Fruit fly (Drosophila melanogaster) whole organism, embryonic: ENCODE results near the gene CG34269.

ENCODE experiments used
- Atf3 ChIP-seq: fragments of 200-800 bp; sonication (Bioruptor generic); optimal IDR thresholded peaks from 3 replicates; lab custom pipeline; 2016; ENCODE audit warnings: missing biosample characterization, missing genetic modification characterization
- BEAF-32 ChIP-seq: fragments of 200-800 bp; sonication (Bioruptor generic); optimal IDR thresholded peaks from 3 replicates; lab custom pipeline; 2017; ENCODE audit warnings: missing biosample characterization, missing genetic modification characterization, mild to moderate bottlenecking, moderate library complexity, missing genetic modification reagents
- Blimp-1 ChIP-seq: fragments of 200-800 bp; sonication (Bioruptor generic); optimal IDR thresholded peaks from 3 replicates; lab custom pipeline; 2018; ENCODE audit warnings: missing biosample characterization, missing genetic modification characterization, mild to moderate bottlenecking, moderate library complexity, missing genetic modification reagents
- CG12744 ChIP-seq: fragments of 200-800 bp; sonication (Bioruptor generic); optimal IDR thresholded peaks from 2 replicates; lab custom pipeline; 2016; ENCODE audit warnings: missing biosample characterization, missing genetic modification characterization
- CG13296 ChIP-seq: fragments of 200-800 bp; sonication (Bioruptor generic); optimal IDR thresholded peaks from 3 replicates; lab custom pipeline; 2018; ENCODE audit warnings: missing biosample characterization, mild to moderate bottlenecking, missing genetic modification characterization
- CG13624 ChIP-seq: fragments of 200-800 bp; sonication (Bioruptor generic); optimal IDR thresholded peaks from 2 replicates; lab custom pipeline; 2016; ENCODE audit warnings: missing biosample characterization, missing genetic modification characterization
- CG14014 ChIP-seq: fragments of 200-800 bp; sonication (Bioruptor generic); IDR thresholded peaks from 2 replicates; pipeline ENCODE4 v1.3.6; 2022; ENCODE audit warnings: missing biosample characterization, missing genetic modification characterization
- CG15073 ChIP-seq: fragments of 200-800 bp; sonication (Bioruptor generic); optimal IDR thresholded peaks from 2 replicates; lab custom pipeline; 2016; ENCODE audit warnings: missing biosample characterization, missing genetic modification characterization
- CG17802 ChIP-seq: fragments of 200-800 bp; sonication (Bioruptor generic); optimal IDR thresholded peaks from 2 replicates; lab custom pipeline; 2018; ENCODE audit warnings: missing biosample characterization, mild to moderate bottlenecking, missing genetic modification characterization, moderate library complexity
- CG2120 ChIP-seq: fragments of 200-800 bp; sonication (Bioruptor generic); optimal IDR thresholded peaks from 3 replicates; lab custom pipeline; 2016; ENCODE audit warnings: missing biosample characterization, missing genetic modification characterization
- CG2199 ChIP-seq: fragments of 200-800 bp; sonication (Bioruptor generic); IDR thresholded peaks from 3 replicates; pipeline ENCODE4 v1.3.6; 2022; ENCODE audit warnings: missing biosample characterization, missing genetic modification characterization
- CG2889 ChIP-seq: fragments of 200-800 bp; sonication (Bioruptor generic); IDR thresholded peaks from 3 replicates; pipeline ENCODE4 v1.3.6; 2022; ENCODE audit warnings: missing biosample characterization, missing genetic modification characterization
- CG32767 ChIP-seq: fragments of 200-800 bp; sonication (Bioruptor generic); IDR thresholded peaks from 2 replicates; pipeline ENCODE4 v1.3.6; 2022; ENCODE audit warnings: missing biosample characterization, missing genetic modification characterization
- CG4854 ChIP-seq: fragments of 200-800 bp; sonication (Bioruptor generic); optimal IDR thresholded peaks from 2 replicates; lab custom pipeline; 2016; ENCODE audit warnings: missing biosample characterization, missing genetic modification characterization, inconsistent platforms
- CG6175 ChIP-seq: fragments of 200-800 bp; sonication (Bioruptor generic); IDR thresholded peaks from 3 replicates; pipeline ENCODE4 v1.3.6; 2022; ENCODE audit warnings: missing biosample characterization, missing genetic modification characterization
- CG8281 ChIP-seq: fragments of 200-800 bp; sonication (Bioruptor generic); optimal IDR thresholded peaks from 2 replicates; lab custom pipeline; 2018; ENCODE audit warnings: missing biosample characterization, mild to moderate bottlenecking, missing genetic modification characterization, moderate library complexity
- CG9215 ChIP-seq: fragments of 200-800 bp; sonication (Bioruptor generic); IDR thresholded peaks from 2 replicates; pipeline ENCODE4 v1.3.6; 2022; ENCODE audit warnings: missing biosample characterization, missing genetic modification characterization
- Dfd ChIP-seq, 2 experiments: fragments of >200 bp; optimal IDR thresholded peaks; 2 replicates each; lab custom pipeline; 2017; ENCODE audit warnings: missing biosample characterization in 2 of 2, missing genetic modification characterization in 2 of 2
- Fer2 ChIP-seq: fragments of 200-800 bp; sonication (Bioruptor generic); optimal IDR thresholded peaks from 2 replicates; lab custom pipeline; 2018; ENCODE audit warnings: missing biosample characterization, mild to moderate bottlenecking, missing genetic modification characterization, moderate library complexity
- Hey ChIP-seq: fragments of 200-800 bp; sonication (Bioruptor generic); optimal IDR thresholded peaks from 3 replicates; lab custom pipeline; 2018; ENCODE audit warnings: missing biosample characterization, mild to moderate bottlenecking, missing genetic modification characterization
- Jarid2 ChIP-seq: fragments of 200-800 bp; sonication (Bioruptor generic); optimal IDR thresholded peaks from 3 replicates; lab custom pipeline; 2017; ENCODE audit warnings: mild to moderate bottlenecking, missing biosample characterization, missing genetic modification reagents, missing genetic modification characterization
- MTF-1 ChIP-seq: fragments of 200-800 bp; sonication (Bioruptor generic); optimal IDR thresholded peaks from 2 replicates; lab custom pipeline; 2018; ENCODE audit warnings: missing biosample characterization, mild to moderate bottlenecking, missing genetic modification characterization, borderline replicate concordance
- NC2α ChIP-seq: fragments of 200-800 bp; sonication (Bioruptor generic); optimal IDR thresholded peaks from 2 replicates; lab custom pipeline; 2016; ENCODE audit warnings: missing biosample characterization, missing genetic modification characterization
- ab ChIP-seq: fragments of 200-800 bp; sonication (Bioruptor generic); optimal IDR thresholded peaks from 2 replicates; lab custom pipeline; 2016; ENCODE audit warnings: missing biosample characterization, missing genetic modification characterization
- amos ChIP-seq: fragments of 200-800 bp; sonication (Bioruptor generic); IDR thresholded peaks from 2 replicates; pipeline ENCODE4 v1.3.6; 2022; ENCODE audit warnings: missing biosample characterization, missing genetic modification characterization; ENCODE audit not compliant: partially characterized antibody
- aop ChIP-seq: fragments of 200-800 bp; sonication (Bioruptor generic); IDR thresholded peaks from 2 replicates; pipeline ENCODE4 v1.3.6; 2022; ENCODE audit warnings: missing biosample characterization, missing genetic modification characterization
- az2 ChIP-seq: fragments of 200-800 bp; sonication (Bioruptor generic); optimal IDR thresholded peaks from 3 replicates; lab custom pipeline; 2016; ENCODE audit warnings: missing biosample characterization, missing genetic modification characterization
- caup ChIP-seq: fragments of 200-800 bp; sonication (Bioruptor generic); optimal IDR thresholded peaks from 3 replicates; lab custom pipeline; 2017; ENCODE audit warnings: missing biosample characterization, mild to moderate bottlenecking, missing genetic modification characterization, moderate library complexity; ENCODE audit not compliant: severe bottlenecking
- ci ChIP-seq: fragments of 200-800 bp; sonication (Bioruptor generic); IDR thresholded peaks from 3 replicates; pipeline ENCODE4 v1.3.6; 2022; ENCODE audit warnings: missing biosample characterization, missing genetic modification characterization
- corto ChIP-seq: fragments of 200-800 bp; sonication (Bioruptor generic); optimal IDR thresholded peaks from 2 replicates; lab custom pipeline; 2016; ENCODE audit warnings: missing biosample characterization, mild to moderate bottlenecking, missing genetic modification characterization, moderate library complexity
- esg ChIP-seq: fragments of 200-800 bp; sonication (Bioruptor generic); conservative IDR thresholded peaks from 2 replicates; pipeline ENCODE4 v1.3.6; 2022; ENCODE audit warnings: missing biosample characterization, missing genetic modification characterization
- ewg ChIP-seq: fragments of 200-800 bp; sonication (Bioruptor generic); optimal IDR thresholded peaks from 3 replicates; lab custom pipeline; 2017; ENCODE audit warnings: mild to moderate bottlenecking, missing biosample characterization, missing genetic modification reagents, missing genetic modification characterization
- fru ChIP-seq: fragments of >200 bp; optimal IDR thresholded peaks from 2 replicates; lab custom pipeline; 2017
- ftz-f1 ChIP-seq: fragments of 200-800 bp; sonication (Bioruptor generic); optimal IDR thresholded peaks from 2 replicates; lab custom pipeline; 2016; ENCODE audit warnings: missing biosample characterization, missing genetic modification characterization
- gt ChIP-seq: fragments of 200-800 bp; sonication (Bioruptor generic); IDR thresholded peaks from 2 replicates; pipeline ENCODE4 v1.3.6; 2022; ENCODE audit warnings: missing biosample characterization, missing genetic modification characterization
- ham ChIP-seq: fragments of 200-800 bp; sonication (Bioruptor generic); IDR thresholded peaks from 2 replicates; pipeline ENCODE4 v1.3.6; 2022; ENCODE audit warnings: missing biosample characterization, missing genetic modification characterization
- ind ChIP-seq: fragments of 200-800 bp; sonication (Bioruptor generic); optimal IDR thresholded peaks from 3 replicates; lab custom pipeline; 2016; ENCODE audit warnings: missing biosample characterization, missing genetic modification characterization
- insv ChIP-seq, 2 experiments: fragments of 200-800 bp; sonication (Bioruptor generic); optimal IDR thresholded peaks; 3 replicates each; lab custom pipeline; 2016 to 2018; ENCODE audit warnings: missing biosample characterization in 2 of 2, missing genetic modification characterization in 2 of 2
- inv ChIP-seq: fragments of 200-800 bp; sonication (Bioruptor generic); IDR thresholded peaks from 2 replicates; pipeline ENCODE4 v1.3.6; 2022; ENCODE audit warnings: missing biosample characterization, missing genetic modification characterization; ENCODE audit not compliant: partially characterized antibody
- ken ChIP-seq: fragments of 200-800 bp; sonication (Bioruptor generic); IDR thresholded peaks from 3 replicates; pipeline ENCODE4 v1.3.6; 2022; ENCODE audit warnings: missing biosample characterization, missing genetic modification characterization
- lilli ChIP-seq: fragments of 200-800 bp; sonication (Bioruptor generic); optimal IDR thresholded peaks from 3 replicates; lab custom pipeline; 2016; ENCODE audit warnings: missing biosample characterization, missing genetic modification characterization
- nmo ChIP-seq: fragments of 200-800 bp; sonication (Bioruptor generic); optimal IDR thresholded peaks from 2 replicates; lab custom pipeline; 2018; ENCODE audit warnings: missing biosample characterization, mild to moderate bottlenecking, missing genetic modification characterization, moderate library complexity
- pan ChIP-seq, 4 experiments: fragments of >200 bp in 3 of 4; fragments of 200-800 bp in 1 of 4; sonication (Bioruptor generic) in 1 of 4; optimal IDR thresholded peaks in 3 of 4; IDR thresholded peaks in 1 of 4; 2 replicates each; pipeline versions ENCODE4 v1.3.6 to Lab custom; 2017 to 2022; ENCODE audit warnings: missing biosample characterization in 2 of 4, missing genetic modification characterization in 2 of 4, mixed read lengths in 1 of 4
- pzg ChIP-seq: fragments of 200-800 bp; sonication (Bioruptor generic); optimal IDR thresholded peaks from 3 replicates; lab custom pipeline; 2018; ENCODE audit warnings: missing biosample characterization, mild to moderate bottlenecking, missing genetic modification characterization, moderate library complexity
- rib ChIP-seq: fragments of 200-800 bp; sonication (Bioruptor generic); IDR thresholded peaks from 2 replicates; pipeline ENCODE4 v1.3.6; 2022; ENCODE audit warnings: missing biosample characterization, missing genetic modification characterization
- salm ChIP-seq: fragments of 200-800 bp; sonication (Bioruptor generic); optimal IDR thresholded peaks from 2 replicates; lab custom pipeline; 2018; ENCODE audit warnings: missing biosample characterization, mild to moderate bottlenecking, missing genetic modification characterization
- usp ChIP-seq: fragments of >200 bp; optimal IDR thresholded peaks from 2 replicates; lab custom pipeline; 2017; ENCODE audit warnings: missing biosample characterization, missing genetic modification characterization
- wek ChIP-seq: fragments of 200-800 bp; sonication (Bioruptor generic); optimal IDR thresholded peaks from 3 replicates; lab custom pipeline; 2018; ENCODE audit warnings: missing biosample characterization, mild to moderate bottlenecking, missing genetic modification characterization, moderate library complexity
- yki ChIP-seq: fragments of >200 bp; optimal IDR thresholded peaks from 3 replicates; lab custom pipeline; 2018

The CG34269 gene

DNA sequence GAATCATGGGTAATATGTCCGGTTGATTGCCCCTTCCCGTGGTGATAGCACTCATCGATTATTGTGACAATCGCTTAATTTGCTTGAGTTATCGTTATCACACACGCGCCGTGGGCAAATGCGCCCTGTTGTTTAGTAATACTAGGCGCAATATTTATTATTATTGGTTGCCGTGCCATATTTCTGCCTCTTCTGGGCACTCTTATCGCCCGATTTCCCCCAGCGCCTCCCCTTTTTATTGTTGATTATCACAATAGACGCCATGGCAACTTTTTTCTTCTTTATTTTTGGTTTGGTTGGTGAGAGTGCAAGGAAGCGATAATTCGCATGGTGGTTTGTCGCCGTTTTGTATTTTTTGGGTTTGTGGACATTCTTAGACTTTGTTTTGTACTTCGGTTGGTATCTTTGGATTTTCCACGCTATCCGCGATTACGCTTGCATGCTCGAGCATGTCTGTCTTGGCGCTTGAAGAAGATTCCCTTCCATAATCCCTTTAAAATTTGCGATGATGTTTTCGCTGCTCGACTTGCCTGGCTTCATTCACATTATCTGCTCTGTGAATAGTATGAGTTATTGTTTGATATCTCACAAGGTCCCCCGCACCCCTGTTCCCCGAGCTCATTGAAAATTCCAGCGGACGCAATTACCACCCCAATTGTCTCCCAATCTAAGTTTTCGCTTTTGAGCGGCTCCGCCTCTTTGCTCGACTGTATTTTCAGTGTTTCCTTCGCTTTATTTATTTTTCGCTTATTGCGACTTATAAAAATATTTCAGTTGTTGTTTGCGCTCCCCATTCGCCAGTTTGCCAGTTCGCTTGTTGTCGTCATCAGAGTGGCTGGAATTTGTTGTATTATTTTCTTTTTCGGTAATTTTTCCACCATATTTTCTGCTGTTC, 20.4 kb downstream of the CG34269 start (continued):
- TF ChIP-seq Fer2 (no peak), CG14014 (GFP tag; lab: Robert Waterston, UW) (no peak), ham (GFP tag; lab: Robert Waterston, UW) (no peak), caup (GFP tag; lab: Kevin White, UChicago) (peak; percentile 12), CG12744 (GFP tag; lab: Kevin White, UChicago) (no peak), CG13624 (GFP tag; lab: Kevin White, UChicago) (peak; percentile 84), CG2889 (GFP tag; lab: Robert Waterston, UW) (no peak), usp (GFP tag; lab: Kevin White, UChicago) (no peak), esg (GFP tag; lab: Robert Waterston, UW) (no peak), fru (lab: Kevin White, UChicago) (no peak), BEAF-32 (GFP tag; lab: Kevin White, UChicago) (no peak), Jarid2 (GFP tag; lab: Kevin White, UChicago) (no peak), pan (optimal IDR thresholded peaks at IDR 0.05; lab: Kevin White, UChicago) (no peak), pan (GFP tag; optimal IDR thresholded peaks at IDR 0.05 in 1 of 2, IDR thresholded peaks at IDR 0.05 in 1 of 2) (no peak), nmo (GFP tag; lab: Kevin White, UChicago) (no peak), amos (GFP tag; lab: Robert Waterston, UW) (0 out of 2 replicates have a peak, but pooled peaks have one; percentile 17), CG6175 (GFP tag; lab: Robert Waterston, UW) (0 out of 3 replicates have a peak, but pooled peaks have one; percentile 31), CG2199 (GFP tag; lab: Robert Waterston, UW) (peak; percentile 27; the same call in 1 of the 3 replicates), Dfd (GFP tag; optimal IDR thresholded peaks at IDR 0.05; lab: Kevin White, UChicago) (no peak), CG8281 (no peak), CG32767 (no peak), ewg (GFP tag; lab: Kevin White, UChicago) (no peak), insv (GFP tag; optimal IDR thresholded peaks at IDR 0.05; lab: Kevin White, UChicago) (no peak), MTF-1 (no peak), gt (GFP tag; lab: Robert Waterston, UW) (no peak), Atf3 (no peak), yki (lab: Kevin White, UChicago) (no peak), wek (no peak), Hey (tag; lab: Kevin White, UChicago) (no peak), ab (GFP tag; lab: Kevin White, UChicago) (no peak), az2 (no peak), lilli (GFP tag; lab: Kevin White, UChicago) (no peak), NC2α (GFP tag; lab: Kevin White, UChicago) (no peak), ind (GFP tag; lab: Kevin White, UChicago) (no peak), corto (GFP tag; lab: Kevin White, UChicago) (peak; percentile 18), CG9215 (GFP tag; lab: Robert Waterston, UW) (no peak), ken (no peak), ftz-f1 (GFP tag; lab: Kevin White, UChicago) (peak; percentile 11), CG13296 (peak; percentile 31), CG4854 (GFP tag; lab: Kevin White, UChicago) (no peak), CG15073 (GFP tag; lab: Kevin White, UChicago) (no peak), Blimp-1 (no peak), salm (tag; lab: Kevin White, UChicago) (no peak), CG17802 (tag; lab: Kevin White, UChicago) (no peak), ci (GFP tag; lab: Robert Waterston, UW) (0 out of 3 replicates have a peak, but pooled peaks have one; percentile 31), rib (GFP tag; lab: Robert Waterston, UW) (peak; percentile 45; the same call in 1 of the 2 replicates), inv (GFP tag; lab: Robert Waterston, UW) (no peak), CG2120 (peak; percentile 28), aop (GFP tag; lab: Robert Waterston, UW) (no peak), pzg (GFP tag; lab: Kevin White, UChicago) (no peak)
